Worm (Caenorhabditis elegans) whole organism, L4/young adult: ENCODE results near the gene comt-3.

Experiments used
- dao-5 ChIP-seq: sonication (generic microtip); optimal IDR thresholded peaks from 2 replicates; lab custom pipeline; 2016; ENCODE audit warnings: missing genotype, missing genetic modification characterization, moderate library complexity, missing compliant biosample characterization
- him-1 ChIP-seq: sonication (generic microtip); optimal IDR thresholded peaks from 2 replicates; lab custom pipeline; 2016; ENCODE audit warnings: missing genotype, missing genetic modification reagents, missing genetic modification characterization, missing compliant biosample characterization

ce11 chrV:2068728-2069443, 11.5 kb downstream of the comt-3 start:
- TF ChIP-seq dao-5 (tag; lab: Kevin White, UChicago) (no peak), him-1 (tag; lab: Kevin White, UChicago) (no peak)
